Worm (Caenorhabditis elegans) whole organism, L2 larva: ENCODE results near the gene C37C3.11.
A peak's percentile ranks its signal among the peaks of the same experiment; 100 is the strongest.

Experiments
- ama-1 ChIP-seq: fragments of 150-350 bp; optimal IDR thresholded peaks from 2 replicates; lab custom pipeline; 2018; ENCODE audit warnings: inconsistent platforms
- elt-3 ChIP-seq: sonication (generic microtip); optimal IDR thresholded peaks from 2 replicates; lab custom pipeline; 2017; ENCODE audit warnings: missing biosample characterization, missing genetic modification characterization
- fos-1 ChIP-seq: fragments of 150-350 bp; optimal IDR thresholded peaks from 2 replicates; lab custom pipeline; 2014; ENCODE audit warnings: missing biosample characterization, missing genetic modification characterization
- lin-13 ChIP-seq: fragments of 150-350 bp; optimal IDR thresholded peaks from 2 replicates; lab custom pipeline; 2014; ENCODE audit warnings: missing biosample characterization, missing genetic modification reagents, missing genetic modification characterization
- nhr-25 ChIP-seq: fragments of 150-350 bp; sonication (generic microtip); optimal IDR thresholded peaks from 3 replicates; lab custom pipeline; 2014; ENCODE audit warnings: missing biosample characterization, missing genetic modification characterization
- nhr-6 ChIP-seq: fragments of 150-350 bp; optimal IDR thresholded peaks from 2 replicates; lab custom pipeline; 2014; ENCODE audit warnings: missing biosample characterization, missing genetic modification characterization
- sma-3 ChIP-seq: sonication (generic microtip); optimal IDR thresholded peaks from 2 replicates; lab custom pipeline; 2016; ENCODE audit warnings: missing genetic modification reagents, missing genetic modification characterization, missing compliant biosample characterization
- snpc-4 ChIP-seq: fragments of 150-350 bp; optimal IDR thresholded peaks from 2 replicates; lab custom pipeline; 2014; ENCODE audit warnings: missing biosample characterization, missing genetic modification characterization

- TF ChIP-seq sma-3 (GFP tag; lab: Kevin White, UChicago) (no peak), snpc-4 (no peak), ama-1 (lab: Kevin White, UChicago) (peak; percentile 5), nhr-25 (tag; lab: Kevin White, UChicago) (no peak), lin-13 (GFP tag; lab: Kevin White, UChicago) (no peak), nhr-6 (tag; lab: Kevin White, UChicago) (no peak), fos-1 (tag; lab: Kevin White, UChicago) (no peak), elt-3 (tag; lab: Kevin White, UChicago) (no peak)
Observed at ce11 chrV:7855382-7855994, 9.1 kb downstream of the C37C3.11 start, which contains the start of gene C37C3.2.
